Worm (Caenorhabditis elegans): Measurements from ENCODE around the gene M151.10.

DNA sequence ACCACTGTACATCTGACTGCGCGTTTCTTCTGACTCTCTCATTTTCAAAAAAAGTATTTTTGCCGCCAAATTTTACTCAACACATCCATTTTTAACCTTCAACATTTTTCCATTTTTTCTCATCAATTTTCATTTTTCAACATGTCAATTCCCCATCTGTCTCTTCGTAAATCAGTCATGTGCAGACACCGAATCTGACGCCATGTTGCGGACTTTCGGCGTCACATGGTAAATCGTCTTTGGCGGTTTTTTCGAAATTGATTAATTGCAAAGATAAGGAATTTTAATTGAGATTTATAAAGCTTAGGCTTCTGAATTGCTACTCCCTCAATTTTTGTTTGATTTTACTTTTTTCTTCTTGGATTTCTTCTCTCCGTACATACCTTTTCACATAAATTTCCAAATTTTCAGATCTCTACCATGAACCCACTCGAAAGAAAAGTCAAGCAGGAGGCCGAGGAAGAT lies 42.7 kb upstream of the M151.10 start, which contains the start of gene F19B10.1:
- TF ChIP-seq ets-7 (tag; optimal IDR thresholded peaks at IDR 0.05) = no peak
- TF ChIP-seq ama-1 (optimal IDR thresholded peaks at IDR 0.05) = no peak
- TF ChIP-seq flt-1 (GFP tag; IDR thresholded peaks at IDR 0.05) = no peak
- TF ChIP-seq aly-1 (tag; optimal IDR thresholded peaks at IDR 0.05) = no peak
- no peak for TF ChIP-seq hmg-4 (GFP tag; optimal IDR thresholded peaks at IDR 0.05)
- TF ChIP-seq scrt-1 (GFP tag; IDR thresholded peaks at IDR 0.05) = no peak
- no peak for TF ChIP-seq tbx-37 (GFP tag; conservative IDR thresholded peaks at IDR 0.05)
- no peak for TF ChIP-seq hmbx-1 (tag; optimal IDR thresholded peaks at IDR 0.05)
- TF ChIP-seq pes-1 (GFP tag; IDR thresholded peaks at IDR 0.05) = no peak
- TF ChIP-seq hnd-1 (tag; optimal IDR thresholded peaks at IDR 0.05) = no peak
- no peak for TF ChIP-seq sea-1 (GFP tag; conservative IDR thresholded peaks at IDR 0.05)
- TF ChIP-seq tra-4 (tag; optimal IDR thresholded peaks at IDR 0.05) = no peak
- no peak for TF ChIP-seq tbx-11 (GFP tag; IDR thresholded peaks at IDR 0.05)
- no peak for TF ChIP-seq ceh-13 (GFP tag; optimal IDR thresholded peaks at IDR 0.05)
